Worm (Caenorhabditis elegans): ENCODE results near the gene T10F2.2.

DNA sequence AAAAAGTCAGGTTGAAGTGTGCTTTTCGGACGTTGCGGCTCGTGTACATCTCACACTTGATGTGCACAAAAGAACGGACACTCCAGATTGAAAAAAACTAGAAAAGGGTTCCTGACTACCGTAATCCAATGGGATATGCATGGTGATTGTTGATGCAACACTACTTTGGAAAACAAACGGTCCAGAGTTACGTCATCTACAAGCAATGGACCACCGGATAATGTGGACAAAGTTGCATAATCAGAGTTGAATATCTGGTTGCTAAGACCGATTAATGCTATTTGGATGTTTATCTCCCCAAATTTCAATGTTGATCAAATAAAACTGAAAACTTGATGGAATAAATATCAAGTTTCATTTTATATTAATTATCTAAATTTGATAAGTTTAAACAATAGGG lies 15.1 kb downstream of the T10F2.2 start:
- TF ChIP-seq ceh-82 (tag; optimal IDR thresholded peaks at IDR 0.05), result no peak
- no peak for TF ChIP-seq ztf-11 (tag; optimal IDR thresholded peaks at IDR 0.05)

Data from whole organism, L3 larva.